Fruit fly (Drosophila melanogaster) whole organism, adult: ENCODE data around the gene dob.

Experiments
- CG12768 ChIP-seq: fragments of 200-800 bp; sonication (Bioruptor generic); optimal IDR thresholded peaks from 2 replicates; lab custom pipeline; 2017; ENCODE audit warnings: missing biosample characterization, missing genetic modification characterization, mild to moderate bottlenecking, moderate library complexity, missing genetic modification reagents
- CG1620 ChIP-seq: fragments of 200-800 bp; sonication (Bioruptor generic); optimal IDR thresholded peaks from 2 replicates; lab custom pipeline; 2016; ENCODE audit warnings: missing biosample characterization, missing genetic modification characterization
- Crg-1 ChIP-seq: fragments of 200-800 bp; sonication (Bioruptor generic); optimal IDR thresholded peaks from 2 replicates; lab custom pipeline; 2016; ENCODE audit warnings: missing biosample characterization, missing genetic modification characterization
- Hr96 ChIP-seq: fragments of 200-800 bp; sonication (Bioruptor generic); optimal IDR thresholded peaks from 2 replicates; lab custom pipeline; 2016; ENCODE audit warnings: missing biosample characterization, missing genetic modification characterization
- cic ChIP-seq: fragments of 200-800 bp; sonication (Bioruptor generic); optimal IDR thresholded peaks from 2 replicates; lab custom pipeline; 2017; ENCODE audit warnings: missing biosample characterization, mild to moderate bottlenecking, missing genetic modification characterization, moderate library complexity
- kay ChIP-seq: fragments of 200-800 bp; sonication (Bioruptor generic); peaks from one replicate; lab custom pipeline; 2016; ENCODE audit warnings: missing biosample characterization, missing genetic modification characterization, borderline replicate concordance
- tj ChIP-seq: fragments of 200-800 bp; sonication (Bioruptor generic); optimal IDR thresholded peaks from 3 replicates; lab custom pipeline; 2017; ENCODE audit warnings: missing biosample characterization, mild to moderate bottlenecking, missing genetic modification characterization, moderate library complexity

- TF ChIP-seq Crg-1: peak; percentile 74
- TF ChIP-seq CG1620 (GFP tag; lab: Kevin White, UChicago): peak; percentile 74
- TF ChIP-seq cic: no peak
- no peak for TF ChIP-seq kay
- TF ChIP-seq tj (GFP tag; lab: Kevin White, UChicago): peak; percentile 67
- TF ChIP-seq CG12768 (GFP tag; lab: Kevin White, UChicago): no peak
- no peak for TF ChIP-seq Hr96
These were observed 3.3 kb upstream of the dob start, which contains the start of the genes hiw and ND-B18 for dm6 chrX:15063404-15064062.
